Fruit fly (Drosophila melanogaster): Measurements from ENCODE around the gene Mcm10.

dm6 chr2L:21142501-21142849 is 37.3 kb upstream of the Mcm10 start:
- TF ChIP-seq brk (GFP tag; optimal IDR thresholded peaks at IDR 0.05) (no peak), Myc (optimal IDR thresholded peaks at IDR 0.05) (no peak)
